Fruit fly (Drosophila melanogaster): ENCODE results near the gene gogo.

The gogo gene

DNA sequence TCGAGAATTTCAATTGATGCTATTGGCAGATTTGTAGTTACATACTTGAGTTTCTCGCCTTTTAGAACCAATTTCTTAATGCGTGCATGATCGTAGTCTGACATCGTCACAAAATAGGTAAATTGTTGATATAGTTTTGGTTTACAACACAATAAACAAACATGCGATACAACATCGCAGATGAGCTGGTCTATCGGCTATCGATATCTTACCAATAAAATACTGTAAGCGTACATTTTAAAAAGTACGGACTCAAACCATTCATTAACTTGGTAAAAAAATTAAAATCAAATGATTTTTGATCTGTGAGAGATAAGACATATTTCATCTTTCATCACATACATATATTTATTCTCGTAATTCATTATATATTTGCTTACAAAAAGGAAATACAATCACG lies 1.9 kb upstream of the gogo start, which contains the start of gene FRG1:
TSS of gene FRG1 (minus strand) at position 175 of the 400 bp plus-strand sequence.
- TF ChIP-seq Myc (optimal IDR thresholded peaks at IDR 0.05): no peak

- TF ChIP-seq Myc (optimal IDR thresholded peaks at IDR 0.05): no peak
- TF ChIP-seq ttk (optimal IDR thresholded peaks at IDR 0.05): no peak
- TF ChIP-seq Sin3A (optimal IDR thresholded peaks at IDR 0.05): no peak
- no peak for TF ChIP-seq psq (optimal IDR thresholded peaks at IDR 0.05)
- no peak for TF ChIP-seq insv (optimal IDR thresholded peaks at IDR 0.05)
- no peak for TF ChIP-seq h (optimal IDR thresholded peaks at IDR 0.05)
Observed at dm6 chr3L:20287046-20287445, 7.9 kb downstream of the gogo start.

- TF ChIP-seq Sin3A (optimal IDR thresholded peaks at IDR 0.05) (no peak), Myc (optimal IDR thresholded peaks at IDR 0.05) (no peak), psq (optimal IDR thresholded peaks at IDR 0.05) (no peak), h (optimal IDR thresholded peaks at IDR 0.05) (no peak), ttk (optimal IDR thresholded peaks at IDR 0.05) (no peak), insv (optimal IDR thresholded peaks at IDR 0.05) (no peak)
Observed at dm6 chr3L:20281254-20281653, 13.7 kb downstream of the gogo start.

- no peak for TF ChIP-seq h (optimal IDR thresholded peaks at IDR 0.05)
- TF ChIP-seq Sin3A (optimal IDR thresholded peaks at IDR 0.05): no peak
- no peak for TF ChIP-seq Myc (optimal IDR thresholded peaks at IDR 0.05)
- no peak for TF ChIP-seq ttk (optimal IDR thresholded peaks at IDR 0.05)
- no peak for TF ChIP-seq psq (optimal IDR thresholded peaks at IDR 0.05)
- no peak for TF ChIP-seq insv (optimal IDR thresholded peaks at IDR 0.05)
Observed at dm6 chr3L:20276615-20277014, 18.3 kb downstream of the gogo start.

DNA sequence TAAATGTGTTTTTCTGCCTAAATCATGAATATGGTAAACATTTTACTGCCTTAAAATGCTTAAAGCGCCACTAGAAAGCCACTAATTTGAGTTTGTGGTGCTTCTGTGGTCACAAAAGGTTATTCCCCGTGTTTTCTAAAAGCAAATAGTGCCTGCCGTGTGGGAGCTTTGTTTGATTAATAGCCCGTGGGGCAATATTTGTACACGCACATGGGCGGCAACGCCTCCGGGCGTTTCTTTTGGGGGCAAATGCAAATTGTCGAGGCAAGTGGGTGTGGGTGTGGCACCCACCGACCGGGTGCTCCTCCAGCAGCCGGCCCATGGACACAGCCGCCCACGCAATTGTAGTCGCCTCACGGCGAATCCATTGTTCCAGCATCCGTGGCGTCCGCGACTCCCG lies 19.0 kb downstream of the gogo start:
- TF ChIP-seq insv (optimal IDR thresholded peaks at IDR 0.05) (no peak), psq (optimal IDR thresholded peaks at IDR 0.05) (no peak), h (optimal IDR thresholded peaks at IDR 0.05) (no peak), Sin3A (optimal IDR thresholded peaks at IDR 0.05) (no peak), ttk (optimal IDR thresholded peaks at IDR 0.05) (no peak), Myc (optimal IDR thresholded peaks at IDR 0.05) (no peak)

- no peak for TF ChIP-seq h (optimal IDR thresholded peaks at IDR 0.05)
- no peak for TF ChIP-seq Sin3A (optimal IDR thresholded peaks at IDR 0.05)
- TF ChIP-seq psq (optimal IDR thresholded peaks at IDR 0.05): no peak
- no peak for TF ChIP-seq insv (optimal IDR thresholded peaks at IDR 0.05)
- no peak for TF ChIP-seq ttk (optimal IDR thresholded peaks at IDR 0.05)
- no peak for TF ChIP-seq Myc (optimal IDR thresholded peaks at IDR 0.05)
Observed at dm6 chr3L:20275235-20275634, 19.7 kb downstream of the gogo start, which contains the start of gene CG17122. Gene CG17122 (minus strand): TSS chr3L:20275335.

dm6 chr3L:20265514-20265913 lies 29.4 kb downstream of the gogo start, which contains the start of gene CG32228:
Gene CG32228 (plus strand): TSS chr3L:20265814.
- no peak for TF ChIP-seq psq (optimal IDR thresholded peaks at IDR 0.05)
- no peak for TF ChIP-seq insv (optimal IDR thresholded peaks at IDR 0.05)
- TF ChIP-seq Myc (optimal IDR thresholded peaks at IDR 0.05): no peak

- TF ChIP-seq h (optimal IDR thresholded peaks at IDR 0.05): no peak
Observed at dm6 chr3L:20247513-20248173, 47.3 kb downstream of the gogo start, which contains the start of gene rdgC. Gene rdgC (plus strand): TSS chr3L:20248080.

DNA sequence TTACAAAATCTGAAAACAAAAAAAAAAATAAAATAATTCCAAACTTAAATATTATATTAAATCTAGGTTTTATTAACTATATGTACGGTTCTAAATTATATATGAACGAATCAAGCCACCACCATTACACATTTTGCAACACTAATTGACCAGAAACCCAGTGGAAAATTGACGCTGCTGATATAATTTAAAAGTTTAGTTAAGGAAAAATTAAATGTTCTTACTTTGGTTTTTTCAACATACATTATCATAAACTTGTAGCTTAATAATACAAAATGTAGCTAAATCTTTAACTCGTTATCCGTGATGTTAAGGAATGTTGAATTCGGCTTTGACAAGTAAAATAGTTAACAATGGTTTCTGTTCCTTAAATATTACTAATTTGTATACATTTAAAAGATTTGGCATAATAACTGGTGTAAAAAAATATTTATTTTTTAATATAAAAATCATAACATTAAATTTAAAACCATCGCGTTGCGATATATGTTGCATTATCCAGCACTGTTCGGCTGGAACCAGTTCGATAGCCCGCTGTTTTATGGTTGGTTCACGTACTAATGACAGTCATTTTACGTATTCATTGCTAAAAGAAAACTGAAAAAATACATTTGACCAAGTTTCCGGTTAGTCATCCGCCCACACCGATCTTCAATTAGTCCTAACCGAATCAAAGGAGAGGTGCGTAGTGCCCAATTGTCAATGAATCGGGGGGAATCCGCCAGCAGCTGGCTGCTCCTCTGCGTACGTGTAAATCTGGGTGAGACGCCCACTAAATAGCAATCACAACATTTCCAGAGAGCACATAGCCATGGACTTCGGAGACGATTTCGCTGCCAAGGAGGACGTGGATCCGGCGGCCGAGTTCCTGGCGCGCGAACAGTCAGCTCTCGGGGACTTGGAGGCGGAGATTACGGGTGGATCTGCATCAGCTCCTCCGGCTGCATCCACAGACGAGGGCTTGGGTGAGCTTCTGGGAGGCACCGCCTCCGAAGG lies 52.6 kb downstream of the gogo start:
- no peak for TF ChIP-seq Sin3A (optimal IDR thresholded peaks at IDR 0.05)
- TF ChIP-seq ttk (optimal IDR thresholded peaks at IDR 0.05): no peak
- no peak for TF ChIP-seq h (optimal IDR thresholded peaks at IDR 0.05)
- TF ChIP-seq psq (optimal IDR thresholded peaks at IDR 0.05): no peak
- no peak for TF ChIP-seq insv (optimal IDR thresholded peaks at IDR 0.05)
- no peak for TF ChIP-seq Myc (optimal IDR thresholded peaks at IDR 0.05)

dm6 chr3L:20241163-20241970 lies 53.6 kb downstream of the gogo start, which contains the start of the genes CG6951 and CG17233:
Gene CG6951 (plus strand): TSS chr3L:20241267.
Gene CG17233 (minus strand): TSS chr3L:20241903.
- TF ChIP-seq h (optimal IDR thresholded peaks at IDR 0.05): no peak

DNA sequence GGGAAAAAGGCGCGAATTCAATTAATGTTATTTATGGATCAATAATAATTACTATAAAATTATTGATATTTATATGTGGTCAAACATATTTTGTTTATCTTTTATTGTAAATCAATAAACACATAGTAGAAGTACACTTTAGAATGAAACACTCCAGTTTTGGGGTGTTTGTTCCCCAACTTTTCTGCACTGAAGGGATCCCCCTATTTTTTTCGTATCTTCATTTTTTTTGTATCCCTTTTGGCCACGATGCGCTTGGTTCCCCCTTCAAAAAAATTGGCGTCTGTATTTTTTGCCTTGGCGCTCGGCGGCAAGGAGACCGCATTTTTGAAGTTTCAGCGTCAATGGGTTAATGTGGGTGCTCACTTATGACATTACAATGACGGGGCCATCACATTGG lies 54.2 kb downstream of the gogo start, which contains the start of gene Clc:
TSS of gene Clc (plus strand) at position 301 of the 400 bp plus-strand sequence.
- no peak for TF ChIP-seq ttk (optimal IDR thresholded peaks at IDR 0.05)
- no peak for TF ChIP-seq h (optimal IDR thresholded peaks at IDR 0.05)
- TF ChIP-seq insv (optimal IDR thresholded peaks at IDR 0.05): no peak
- TF ChIP-seq psq (optimal IDR thresholded peaks at IDR 0.05): no peak
- TF ChIP-seq Sin3A (optimal IDR thresholded peaks at IDR 0.05): no peak
- no peak for TF ChIP-seq Myc (optimal IDR thresholded peaks at IDR 0.05)

DNA sequence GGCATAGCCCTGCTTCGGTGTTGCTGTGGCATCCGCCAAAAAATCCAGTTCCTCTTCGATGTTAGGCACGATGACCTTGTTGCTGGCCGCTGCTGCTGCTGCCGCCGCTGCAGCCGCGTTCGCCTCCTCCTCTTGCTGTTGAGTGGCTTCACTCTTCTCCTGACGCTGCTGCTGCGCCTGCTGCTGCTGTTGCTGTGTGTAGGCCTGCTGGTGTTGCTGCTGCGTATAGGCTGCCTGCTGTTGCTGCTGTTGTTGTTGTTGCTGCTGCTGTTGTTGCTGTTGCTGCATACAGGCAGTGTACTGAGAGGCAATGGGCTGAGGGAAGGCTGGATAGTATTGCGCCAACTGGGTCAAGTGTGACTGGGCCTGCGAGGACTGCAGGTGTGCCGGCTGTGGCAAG lies 57.8 kb downstream of the gogo start:
- TF ChIP-seq psq (optimal IDR thresholded peaks at IDR 0.05) (no peak), Sin3A (optimal IDR thresholded peaks at IDR 0.05) (no peak), ttk (optimal IDR thresholded peaks at IDR 0.05) (no peak), h (optimal IDR thresholded peaks at IDR 0.05) (no peak), insv (optimal IDR thresholded peaks at IDR 0.05) (no peak)
